Worm (Caenorhabditis elegans): ENCODE results near the gene hpo-7.

- TF ChIP-seq B0310.2 (tag; optimal IDR thresholded peaks at IDR 0.05) (no peak), tbx-37 (GFP tag; conservative IDR thresholded peaks at IDR 0.05) (no peak)
These were observed 25.6 kb downstream of the hpo-7 start, which contains the start of gene R52.5 for ce11 chrII:2109943-2110342.
